Worm (Caenorhabditis elegans) whole organism, L1 larva: Measurements from ENCODE around the gene srj-1.

Experiments used
- efl-1 ChIP-seq, 4 experiments: fragments of 150-350 bp; optimal IDR thresholded peaks in 3 of 4; peaks in 1 of 4; 1 replicate in 1 of 4; 2 replicates in 3 of 4; lab custom pipeline; 2014; ENCODE audit warnings: missing biosample characterization in 2 of 4, missing genetic modification characterization in 2 of 4, missing genetic modification reagents in 2 of 4
- jun-1 ChIP-seq: fragments of 150-350 bp; optimal IDR thresholded peaks from 2 replicates; lab custom pipeline; 2014; ENCODE audit warnings: missing biosample characterization, missing genetic modification reagents, missing genetic modification characterization

Gene srj-1

DNA sequence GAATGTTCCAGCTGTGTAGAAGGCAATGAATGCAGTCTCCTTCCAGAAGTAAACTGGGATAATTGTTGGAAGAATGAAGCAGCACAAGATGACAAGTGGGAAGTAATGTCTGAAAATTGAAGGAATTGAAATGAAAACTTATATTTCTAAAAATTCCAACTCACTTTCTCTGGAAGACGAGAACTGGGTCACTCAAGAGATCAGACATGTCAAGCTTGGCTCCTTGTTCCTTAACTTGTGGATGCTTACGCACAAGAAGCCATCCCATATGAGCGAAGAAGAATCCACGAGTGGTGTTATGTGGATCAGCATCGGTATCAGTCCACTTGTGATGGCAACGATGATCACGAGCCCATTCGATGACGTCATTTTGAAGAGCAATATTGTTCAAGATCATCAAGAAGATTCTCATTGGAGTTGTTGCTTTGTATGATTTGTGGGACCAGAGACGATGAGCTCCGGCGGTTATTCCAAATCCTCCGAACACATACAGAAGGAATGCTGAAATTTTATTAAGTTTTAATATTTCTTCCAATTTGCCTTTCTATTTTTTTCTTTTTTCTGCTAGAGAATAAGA, 50.9 kb downstream of the srj-1 start:
- TF ChIP-seq efl-1 (optimal IDR thresholded peaks at IDR 0.05; lab: Kevin White, UChicago) (no peak), efl-1 (GFP tag; optimal IDR thresholded peaks at IDR 0.05 in 1 of 2; lab: Kevin White, UChicago) (peak in 1 of 2 experiments; percentile 84), jun-1 (tag; lab: Kevin White, UChicago) (no peak)
- TF ChIP-seq, all 84 proteins: peak for 1
